Fruit fly (Drosophila melanogaster): ENCODE data around the gene CG7272.

CG7272 gene

dm6 chr3L:15514814-15515495 lies 14.2 kb downstream of the CG7272 start:
- peak; percentile 11 for TF ChIP-seq Eip78C (GFP tag)
- no peak for TF ChIP-seq OdsH (GFP tag; optimal IDR thresholded peaks at IDR 0.05)
- TF ChIP-seq Lpt (GFP tag; optimal IDR thresholded peaks at IDR 0.05), result peak; percentile 17
- TF ChIP-seq CG15336 (GFP tag; IDR thresholded peaks at IDR 0.05), result peak; percentile 22; the same call in 1 of the 2 replicates
- no peak for TF ChIP-seq lz (GFP tag; optimal IDR thresholded peaks at IDR 0.05)

- TF ChIP-seq Eip78C (GFP tag), result no peak
- TF ChIP-seq spab (GFP tag; optimal IDR thresholded peaks at IDR 0.05), result no peak
- no peak for TF ChIP-seq lz (GFP tag; optimal IDR thresholded peaks at IDR 0.05)
- TF ChIP-seq CG31627 (GFP tag; optimal IDR thresholded peaks at IDR 0.05), result no peak
- no peak for TF ChIP-seq fd59A (GFP tag; optimal IDR thresholded peaks at IDR 0.05)
- no peak for TF ChIP-seq Hr38 (GFP tag; optimal IDR thresholded peaks at IDR 0.05)
- TF ChIP-seq CG10669 (GFP tag; optimal IDR thresholded peaks at IDR 0.05), result no peak
- TF ChIP-seq vri (GFP tag; optimal IDR thresholded peaks at IDR 0.05), result no peak
- no peak for TF ChIP-seq cyc (GFP tag; optimal IDR thresholded peaks at IDR 0.05)
- TF ChIP-seq topi (GFP tag; optimal IDR thresholded peaks at IDR 0.05), result no peak
- TF ChIP-seq CG11902 (GFP tag; optimal IDR thresholded peaks at IDR 0.05), result no peak
- TF ChIP-seq Ets96B (tag; optimal IDR thresholded peaks at IDR 0.05), result no peak
- no peak for TF ChIP-seq CG3919 (GFP tag; optimal IDR thresholded peaks at IDR 0.05)
- no peak for TF ChIP-seq CG8119 (GFP tag; IDR thresholded peaks at IDR 0.05)
- no peak for TF ChIP-seq Eip75B (GFP tag; optimal IDR thresholded peaks at IDR 0.05)
- TF ChIP-seq acj6 (GFP tag; optimal IDR thresholded peaks at IDR 0.05), result no peak
Observed at dm6 chr3L:15516440-15516839, 15.7 kb downstream of the CG7272 start.

dm6 chr3L:15516956-15517355 lies 16.2 kb downstream of the CG7272 start, which contains the start of gene CG13454:
TSS of gene CG13454 (minus strand) at chr3L:15517056.
- TF ChIP-seq Ets96B (tag; optimal IDR thresholded peaks at IDR 0.05) (no peak), Smox (GFP tag; optimal IDR thresholded peaks at IDR 0.05) (no peak), CG4318 (GFP tag; optimal IDR thresholded peaks at IDR 0.05) (no peak), Ets21C (GFP tag; optimal IDR thresholded peaks at IDR 0.05) (no peak), Sox102F (GFP tag; optimal IDR thresholded peaks at IDR 0.05) (no peak), Hr39 (GFP tag; optimal IDR thresholded peaks at IDR 0.05) (no peak), CG6808 (GFP tag; optimal IDR thresholded peaks at IDR 0.05) (no peak), OdsH (GFP tag; optimal IDR thresholded peaks at IDR 0.05) (no peak), esn (GFP tag; optimal IDR thresholded peaks at IDR 0.05) (no peak), salr (GFP tag; optimal IDR thresholded peaks at IDR 0.05) (no peak)

dm6 chr3L:15517508-15517907 lies 16.8 kb downstream of the CG7272 start:
- no peak for TF ChIP-seq CG6276 (GFP tag; optimal IDR thresholded peaks at IDR 0.05)
- TF ChIP-seq salr (GFP tag; optimal IDR thresholded peaks at IDR 0.05), result no peak
- no peak for TF ChIP-seq lz (GFP tag; optimal IDR thresholded peaks at IDR 0.05)
- TF ChIP-seq acj6 (GFP tag; optimal IDR thresholded peaks at IDR 0.05), result no peak
- TF ChIP-seq Lpt (GFP tag; optimal IDR thresholded peaks at IDR 0.05), result no peak
- no peak for TF ChIP-seq Gug (GFP tag; IDR thresholded peaks at IDR 0.05)
- no peak for TF ChIP-seq esn (GFP tag; optimal IDR thresholded peaks at IDR 0.05)
- TF ChIP-seq dac (GFP tag; optimal IDR thresholded peaks at IDR 0.05), result no peak
- TF ChIP-seq achi (GFP tag; optimal IDR thresholded peaks at IDR 0.05), result no peak
- TF ChIP-seq svp (GFP tag), result no peak
- TF ChIP-seq CG8319 (GFP tag; optimal IDR thresholded peaks at IDR 0.05), result no peak
- no peak for TF ChIP-seq spab (GFP tag; optimal IDR thresholded peaks at IDR 0.05)
- no peak for TF ChIP-seq CG11294 (GFP tag; IDR thresholded peaks at IDR 0.05)
- TF ChIP-seq Hr38 (GFP tag; optimal IDR thresholded peaks at IDR 0.05), result no peak
- TF ChIP-seq CG11762 (GFP tag; optimal IDR thresholded peaks at IDR 0.05; ENCODE audit: insufficient read depth), result no peak
